Fruit fly (Drosophila melanogaster) whole organism, embryonic: ENCODE data around the gene CG7551.

Source experiments
- Awh ChIP-seq: fragments of 200-800 bp; sonication (Bioruptor generic); IDR thresholded peaks from 2 replicates; pipeline ENCODE4, ENCODE4 v1.3.6; 2022; ENCODE audit warnings: missing biosample characterization, missing genetic modification characterization
- CG10462 ChIP-seq: fragments of 200-800 bp; sonication (Bioruptor generic); optimal IDR thresholded peaks from 2 replicates; lab custom pipeline; 2016; ENCODE audit warnings: missing biosample characterization, missing genetic modification characterization
- CG10959 ChIP-seq: fragments of 200-800 bp; sonication (Bioruptor generic); IDR thresholded peaks from 2 replicates; pipeline ENCODE4 v1.3.6; 2022; ENCODE audit warnings: missing biosample characterization, missing genetic modification characterization
- CG12391 ChIP-seq: fragments of 200-800 bp; sonication (Bioruptor generic); optimal IDR thresholded peaks from 3 replicates; lab custom pipeline; 2018; ENCODE audit warnings: missing biosample characterization, mild to moderate bottlenecking, missing genetic modification characterization, moderate library complexity
- CG14965 ChIP-seq: fragments of 200-800 bp; sonication (Bioruptor generic); optimal IDR thresholded peaks from 2 replicates; lab custom pipeline; 2016; ENCODE audit warnings: missing biosample characterization, missing genetic modification characterization, borderline replicate concordance
- CG15011 ChIP-seq: fragments of 200-800 bp; sonication (Bioruptor generic); optimal IDR thresholded peaks from 3 replicates; lab custom pipeline; 2018; ENCODE audit warnings: missing biosample characterization, mild to moderate bottlenecking, missing genetic modification characterization
- CG15601 ChIP-seq: fragments of 200-800 bp; sonication (Bioruptor generic); optimal IDR thresholded peaks from 3 replicates; lab custom pipeline; 2019; ENCODE audit warnings: missing biosample characterization, mild to moderate bottlenecking, missing genetic modification characterization, moderate library complexity
- CG1792 ChIP-seq: fragments of 200-800 bp; sonication (Bioruptor generic); optimal IDR thresholded peaks from 2 replicates; lab custom pipeline; 2016; ENCODE audit warnings: missing biosample characterization, missing genetic modification characterization
- CG3163 ChIP-seq: fragments of 200-800 bp; sonication (Bioruptor generic); optimal IDR thresholded peaks from 3 replicates; lab custom pipeline; 2016; ENCODE audit warnings: missing biosample characterization, missing genetic modification characterization
- CG34422 ChIP-seq: fragments of 200-800 bp; sonication (Bioruptor generic); IDR thresholded peaks from 3 replicates; pipeline ENCODE4 v1.3.6; 2022; ENCODE audit warnings: missing biosample characterization, missing genetic modification characterization
- CG3847 ChIP-seq: fragments of 200-800 bp; sonication (Bioruptor generic); IDR thresholded peaks from 2 replicates; pipeline ENCODE4 v1.3.6; 2022; ENCODE audit warnings: missing biosample characterization, missing genetic modification characterization
- CG4820 ChIP-seq: fragments of 200-800 bp; sonication (Bioruptor generic); optimal IDR thresholded peaks from 3 replicates; lab custom pipeline; 2016; ENCODE audit warnings: missing biosample characterization, missing genetic modification characterization
- CG7357 ChIP-seq: fragments of 200-800 bp; sonication (Bioruptor generic); IDR thresholded peaks from 3 replicates; pipeline ENCODE4 v1.3.6; 2022; ENCODE audit warnings: missing biosample characterization, missing genetic modification characterization
- CG7839 ChIP-seq: fragments of 200-800 bp; sonication (Bioruptor generic); optimal IDR thresholded peaks from 3 replicates; lab custom pipeline; 2018; ENCODE audit warnings: missing biosample characterization, mild to moderate bottlenecking, missing genetic modification characterization, moderate library complexity
- CG8388 ChIP-seq: fragments of 200-800 bp; sonication (Bioruptor generic); optimal IDR thresholded peaks from 2 replicates; lab custom pipeline; 2019; ENCODE audit warnings: missing biosample characterization, mild to moderate bottlenecking, missing genetic modification characterization, moderate library complexity
- Camta ChIP-seq: fragments of 200-800 bp; sonication (Bioruptor generic); optimal IDR thresholded peaks from 2 replicates; lab custom pipeline; 2016; ENCODE audit warnings: missing biosample characterization, missing genetic modification characterization
- Chrac-16 ChIP-seq: fragments of 200-800 bp; sonication (Bioruptor generic); optimal IDR thresholded peaks from 3 replicates; lab custom pipeline; 2016; ENCODE audit warnings: missing biosample characterization, missing genetic modification characterization
- D ChIP-seq, 2 experiments: fragments of 200-800 bp in 1 of 2; fragments of >200 bp in 1 of 2; sonication (Bioruptor generic) in 1 of 2; optimal IDR thresholded peaks; 2 replicates in 1 of 2; 3 replicates in 1 of 2; lab custom pipeline; 2017; ENCODE audit warnings: mild to moderate bottlenecking in 1 of 2, missing biosample characterization in 1 of 2, missing genetic modification characterization in 1 of 2, missing genetic modification reagents in 1 of 2
- Dek ChIP-seq: fragments of 200-800 bp; sonication (Bioruptor generic); optimal IDR thresholded peaks from 3 replicates; lab custom pipeline; 2019; ENCODE audit warnings: missing biosample characterization, mild to moderate bottlenecking, missing genetic modification characterization, moderate library complexity
- Doc3 ChIP-seq: fragments of 200-800 bp; sonication (Bioruptor generic); IDR thresholded peaks from 3 replicates; pipeline ENCODE4 v1.3.6; 2022; ENCODE audit warnings: missing biosample characterization, missing genetic modification characterization; ENCODE audit not compliant: partially characterized antibody
- E2f1 ChIP-seq: fragments of 200-800 bp; sonication (Bioruptor generic); IDR thresholded peaks from 2 replicates; pipeline ENCODE4 v1.3.6; 2022; ENCODE audit warnings: missing biosample characterization, missing genetic modification characterization
- Fer1 ChIP-seq: fragments of 200-800 bp; sonication (Bioruptor generic); optimal IDR thresholded peaks from 2 replicates; lab custom pipeline; 2017; ENCODE audit warnings: missing biosample characterization, mild to moderate bottlenecking, missing genetic modification characterization
- HLH3B ChIP-seq: fragments of 200-800 bp; sonication (Bioruptor generic); IDR thresholded peaks from 2 replicates; pipeline ENCODE4 v1.3.6; 2022; ENCODE audit warnings: missing biosample characterization, missing genetic modification characterization
- NFAT ChIP-seq: fragments of 200-800 bp; sonication (Bioruptor generic); IDR thresholded peaks from 2 replicates; pipeline ENCODE4 v1.3.6; 2022; ENCODE audit warnings: missing biosample characterization, missing genetic modification characterization
- Neu2 ChIP-seq: fragments of 200-800 bp; sonication (Bioruptor generic); optimal IDR thresholded peaks from 3 replicates; lab custom pipeline; 2016; ENCODE audit warnings: missing biosample characterization, missing genetic modification characterization, borderline replicate concordance
- Ravus ChIP-seq: fragments of 200-800 bp; sonication (Bioruptor generic); IDR thresholded peaks from 2 replicates; pipeline ENCODE4 v1.3.6; 2022; ENCODE audit warnings: missing biosample characterization, missing genetic modification characterization
- Rx ChIP-seq: fragments of 200-800 bp; sonication (Bioruptor generic); IDR thresholded peaks from 2 replicates; pipeline ENCODE4 v1.3.6; 2022; ENCODE audit warnings: missing biosample characterization, missing genetic modification characterization
- Six4 ChIP-seq: fragments of 200-800 bp; sonication (Bioruptor generic); optimal IDR thresholded peaks from 2 replicates; lab custom pipeline; 2016; ENCODE audit warnings: missing biosample characterization, missing genetic modification characterization
- Sox102F ChIP-seq: fragments of 200-800 bp; sonication (Bioruptor generic); optimal IDR thresholded peaks from 2 replicates; lab custom pipeline; 2018; ENCODE audit warnings: missing biosample characterization, mild to moderate bottlenecking, missing genetic modification characterization, moderate library complexity
- Sry-δ ChIP-seq: fragments of 200-800 bp; sonication (Bioruptor generic); optimal IDR thresholded peaks from 2 replicates; lab custom pipeline; 2016; ENCODE audit warnings: missing biosample characterization, missing genetic modification characterization
- ap ChIP-seq: fragments of 200-800 bp; sonication (Bioruptor generic); IDR thresholded peaks from 2 replicates; pipeline ENCODE4 v1.3.6; 2022; ENCODE audit warnings: missing biosample characterization, missing genetic modification characterization
- ara ChIP-seq: fragments of 200-800 bp; sonication (Bioruptor generic); IDR thresholded peaks from 2 replicates; pipeline ENCODE4 v1.3.6; 2022; ENCODE audit warnings: missing biosample characterization, missing genetic modification characterization
- ase ChIP-seq: fragments of 200-800 bp; sonication (Bioruptor generic); IDR thresholded peaks from 3 replicates; pipeline ENCODE4 v1.3.6; 2022; ENCODE audit warnings: missing biosample characterization, missing genetic modification characterization
- disco-r ChIP-seq: fragments of 200-800 bp; sonication (Bioruptor generic); optimal IDR thresholded peaks from 2 replicates; lab custom pipeline; 2016; ENCODE audit warnings: missing biosample characterization, missing genetic modification characterization
- ems ChIP-seq: fragments of 200-800 bp; sonication (Bioruptor generic); optimal IDR thresholded peaks from 3 replicates; lab custom pipeline; 2016; ENCODE audit warnings: missing biosample characterization, missing genetic modification characterization
- eve ChIP-seq, 2 experiments: fragments of >200 bp; optimal IDR thresholded peaks; 2 replicates each; lab custom pipeline; 2017; ENCODE audit warnings: missing biosample characterization in 2 of 2, missing genetic modification characterization in 2 of 2
- grn ChIP-seq: fragments of 200-800 bp; sonication (Bioruptor generic); optimal IDR thresholded peaks from 3 replicates; lab custom pipeline; 2017; ENCODE audit warnings: missing biosample characterization, missing genetic modification characterization
- gsb-n ChIP-seq: fragments of 200-800 bp; sonication (Bioruptor generic); optimal IDR thresholded peaks from 3 replicates; lab custom pipeline; 2018; ENCODE audit warnings: missing biosample characterization, mild to moderate bottlenecking, missing genetic modification characterization
- hth ChIP-seq: fragments of >200 bp; optimal IDR thresholded peaks from 2 replicates; lab custom pipeline; 2017; ENCODE audit warnings: inconsistent platforms
- insv ChIP-seq, 2 experiments: fragments of 200-800 bp; sonication (Bioruptor generic); optimal IDR thresholded peaks; 3 replicates each; lab custom pipeline; 2016 to 2018; ENCODE audit warnings: missing biosample characterization in 2 of 2, missing genetic modification characterization in 2 of 2
- jumu ChIP-seq: fragments of 200-800 bp; sonication (Bioruptor generic); optimal IDR thresholded peaks from 3 replicates; lab custom pipeline; 2016; ENCODE audit warnings: missing biosample characterization, missing genetic modification characterization
- pnt ChIP-seq: fragments of 200-800 bp; sonication (Bioruptor generic); optimal IDR thresholded peaks from 3 replicates; lab custom pipeline; 2016; ENCODE audit warnings: missing biosample characterization, missing genetic modification characterization
- prd ChIP-seq, 3 experiments: fragments of >200 bp in 2 of 3; fragments of 200-800 bp in 1 of 3; sonication (Bioruptor generic) in 1 of 3; optimal IDR thresholded peaks in 2 of 3; IDR thresholded peaks in 1 of 3; 2 replicates in 2 of 3; 3 replicates in 1 of 3; pipeline versions ENCODE4 v1.3.6 to Lab custom; 2017 to 2022; ENCODE audit warnings: missing biosample characterization in 1 of 3, missing genetic modification characterization in 1 of 3
- pros ChIP-seq: fragments of 200-800 bp; sonication (Bioruptor generic); optimal IDR thresholded peaks from 3 replicates; lab custom pipeline; 2019; ENCODE audit warnings: missing biosample characterization, mild to moderate bottlenecking, missing genetic modification characterization, moderate library complexity
- row ChIP-seq: fragments of 200-800 bp; sonication (Bioruptor generic); IDR thresholded peaks from 3 replicates; pipeline ENCODE4 v1.3.6; 2022; ENCODE audit warnings: missing biosample characterization, missing genetic modification characterization
- run ChIP-seq: fragments of 200-800 bp; sonication (Bioruptor generic); optimal IDR thresholded peaks from 3 replicates; lab custom pipeline; 2018; ENCODE audit warnings: missing biosample characterization, mild to moderate bottlenecking, missing genetic modification characterization
- sima ChIP-seq: fragments of 200-800 bp; sonication (Bioruptor generic); optimal IDR thresholded peaks from 2 replicates; lab custom pipeline; 2016; ENCODE audit warnings: missing biosample characterization, missing genetic modification characterization
- stwl ChIP-seq: fragments of 200-800 bp; sonication (Bioruptor generic); optimal IDR thresholded peaks from 3 replicates; lab custom pipeline; 2018; ENCODE audit warnings: missing biosample characterization, mild to moderate bottlenecking, missing genetic modification characterization, moderate library complexity
- tap ChIP-seq: fragments of 200-800 bp; optimal IDR thresholded peaks from 3 replicates; lab custom pipeline; 2019; ENCODE audit warnings: missing biosample characterization, mild to moderate bottlenecking, missing genetic modification characterization, moderate library complexity
- tx ChIP-seq: fragments of 200-800 bp; sonication (Bioruptor generic); optimal IDR thresholded peaks from 2 replicates; lab custom pipeline; 2016; ENCODE audit warnings: missing biosample characterization, missing genetic modification characterization
- wek ChIP-seq: fragments of 200-800 bp; sonication (Bioruptor generic); optimal IDR thresholded peaks from 3 replicates; lab custom pipeline; 2018; ENCODE audit warnings: missing biosample characterization, mild to moderate bottlenecking, missing genetic modification characterization, moderate library complexity

Gene CG7551

dm6 chr3L:11483135-11483534, 24.8 kb downstream of the CG7551 start (continued):
- TF ChIP-seq tx (GFP tag; lab: Kevin White, UChicago) (peak; percentile 32), E2f1 (GFP tag; lab: Robert Waterston, UW) (peak; percentile 43; the same call in 1 of the 2 replicates), gsb-n (tag; lab: Kevin White, UChicago) (no peak), Fer1 (GFP tag; lab: Kevin White, UChicago) (peak; percentile 28), CG12391 (tag; lab: Kevin White, UChicago) (peak; percentile 45), stwl (tag; lab: Kevin White, UChicago) (no peak), CG1792 (GFP tag; lab: Kevin White, UChicago) (no peak), eve (GFP tag; optimal IDR thresholded peaks at IDR 0.05; lab: Kevin White, UChicago) (peak in 1 of 2 experiments; percentile 67), Neu2 (GFP tag; lab: Kevin White, UChicago) (no peak), CG3847 (0 out of 2 replicates have a peak, but pooled peaks have one; percentile 9), Chrac-16 (peak; percentile 24), pros (no peak), Doc3 (GFP tag; lab: Robert Waterston, UW) (no peak), ase (no peak), tap (tag; lab: Kevin White, UChicago) (peak; percentile 14), ara (no peak), Sry-δ (GFP tag; lab: Kevin White, UChicago) (peak; percentile 10), CG3163 (GFP tag; lab: Kevin White, UChicago) (no peak), CG10462 (GFP tag; lab: Kevin White, UChicago) (no peak), HLH3B (GFP tag; lab: Robert Waterston, UW) (no peak), row (GFP tag; lab: Robert Waterston, UW) (peak; percentile 39; the same call in 2 of the 3 replicates), Dek (tag; lab: Kevin White, UChicago) (no peak), CG10959 (no peak), CG14965 (GFP tag; lab: Kevin White, UChicago) (no peak), CG7357 (GFP tag; lab: Robert Waterston, UW) (no peak), Rx (GFP tag; lab: Robert Waterston, UW) (no peak), prd (optimal IDR thresholded peaks at IDR 0.05; lab: Kevin White, UChicago) (no peak), prd (GFP tag; IDR thresholded peaks at IDR 0.05; lab: Robert Waterston, UW) (peak; percentile 61; the same call in 2 of the 3 replicates), hth (no peak), Sox102F (GFP tag; lab: Kevin White, UChicago) (peak; percentile 63), ems (GFP tag; lab: Kevin White, UChicago) (peak; percentile 36), Six4 (GFP tag; lab: Kevin White, UChicago) (peak; percentile 20), CG15601 (no peak), CG7839 (tag; lab: Kevin White, UChicago) (peak; percentile 62), CG4820 (GFP tag; lab: Kevin White, UChicago) (peak; percentile 45), sima (no peak), run (no peak), CG34422 (GFP tag; lab: Robert Waterston, UW) (0 out of 3 replicates have a peak, but pooled peaks have one; percentile 32), Camta (GFP tag; lab: Kevin White, UChicago) (no peak), Awh (GFP tag; lab: Robert Waterston, UW) (no peak), D (optimal IDR thresholded peaks at IDR 0.05; lab: Kevin White, UChicago) (no peak), D (GFP tag; optimal IDR thresholded peaks at IDR 0.05; lab: Kevin White, UChicago) (peak; percentile 63), pnt (peak; percentile 37), NFAT (GFP tag; lab: Robert Waterston, UW) (0 out of 2 replicates have a peak, but pooled peaks have one; percentile 2), insv (GFP tag; optimal IDR thresholded peaks at IDR 0.05; lab: Kevin White, UChicago) (no peak), grn (GFP tag; lab: Kevin White, UChicago) (no peak), Ravus (no peak), wek (GFP tag; lab: Kevin White, UChicago) (no peak), disco-r (no peak), jumu (no peak), CG15011 (GFP tag; lab: Kevin White, UChicago) (no peak), ap (GFP tag; lab: Robert Waterston, UW) (no peak), CG8388 (GFP tag; lab: Kevin White, UChicago) (peak; percentile 45)
